Worm (Caenorhabditis elegans) whole organism, mixed stage, embryonic: Measurements from ENCODE around the gene cal-3.

Source experiments
- M03D4.4 ChIP-seq: sonication (generic microtip); optimal IDR thresholded peaks from 2 replicates; lab custom pipeline; 2017; ENCODE audit warnings: mild to moderate bottlenecking, missing genetic modification characterization, missing compliant biosample characterization
- blmp-1 ChIP-seq: fragments of 150-350 bp; optimal IDR thresholded peaks from 2 replicates; lab custom pipeline; 2014; ENCODE audit warnings: missing biosample characterization, missing genetic modification characterization
- drap-1 ChIP-seq: fragments of 200-800 bp; sonication (Bioruptor generic); optimal IDR thresholded peaks from 3 replicates; lab custom pipeline; 2018; ENCODE audit warnings: mild to moderate bottlenecking, missing genetic modification characterization, missing compliant biosample characterization
- lin-13 ChIP-seq: fragments of 150-350 bp; optimal IDR thresholded peaks from 2 replicates; lab custom pipeline; 2014; ENCODE audit warnings: missing biosample characterization, missing genetic modification characterization
- lin-32 ChIP-seq: fragments of 200-800 bp; sonication (Bioruptor generic); optimal IDR thresholded peaks from 2 replicates; lab custom pipeline; 2018; ENCODE audit warnings: mild to moderate bottlenecking, missing genetic modification characterization, missing compliant biosample characterization
- mab-5 ChIP-seq: fragments of 150-350 bp; optimal IDR thresholded peaks from 2 replicates; lab custom pipeline; 2014; ENCODE audit warnings: missing biosample characterization, missing genetic modification characterization
- nhr-12 ChIP-seq: fragments of 150-350 bp; optimal IDR thresholded peaks from 2 replicates; lab custom pipeline; 2014; ENCODE audit warnings: missing biosample characterization, missing genetic modification characterization
- nhr-28 ChIP-seq: fragments of 150-350 bp; optimal IDR thresholded peaks from 2 replicates; lab custom pipeline; 2014; ENCODE audit warnings: missing biosample characterization, missing genetic modification characterization
- nhr-76 ChIP-seq: sonication (generic microtip); optimal IDR thresholded peaks from 2 replicates; lab custom pipeline; 2017; ENCODE audit warnings: missing biosample characterization, missing genetic modification characterization
- snpc-4 ChIP-seq: fragments of 150-350 bp; optimal IDR thresholded peaks from 2 replicates; lab custom pipeline; 2014; ENCODE audit warnings: missing biosample characterization, missing genetic modification characterization
- unc-120 ChIP-seq: sonication (generic microtip); optimal IDR thresholded peaks from 2 replicates; lab custom pipeline; 2017; ENCODE audit warnings: missing genetic modification characterization, missing compliant biosample characterization; ENCODE audit not compliant: poor library complexity, severe bottlenecking
- unc-62 ChIP-seq: fragments of 150-350 bp; optimal IDR thresholded peaks from 2 replicates; lab custom pipeline; 2014; ENCODE audit warnings: missing biosample characterization, missing genetic modification reagents, missing genetic modification characterization
- ztf-11 ChIP-seq: fragments of 150-350 bp; optimal IDR thresholded peaks from 2 replicates; lab custom pipeline; 2014; ENCODE audit warnings: missing biosample characterization, missing genetic modification characterization

DNA sequence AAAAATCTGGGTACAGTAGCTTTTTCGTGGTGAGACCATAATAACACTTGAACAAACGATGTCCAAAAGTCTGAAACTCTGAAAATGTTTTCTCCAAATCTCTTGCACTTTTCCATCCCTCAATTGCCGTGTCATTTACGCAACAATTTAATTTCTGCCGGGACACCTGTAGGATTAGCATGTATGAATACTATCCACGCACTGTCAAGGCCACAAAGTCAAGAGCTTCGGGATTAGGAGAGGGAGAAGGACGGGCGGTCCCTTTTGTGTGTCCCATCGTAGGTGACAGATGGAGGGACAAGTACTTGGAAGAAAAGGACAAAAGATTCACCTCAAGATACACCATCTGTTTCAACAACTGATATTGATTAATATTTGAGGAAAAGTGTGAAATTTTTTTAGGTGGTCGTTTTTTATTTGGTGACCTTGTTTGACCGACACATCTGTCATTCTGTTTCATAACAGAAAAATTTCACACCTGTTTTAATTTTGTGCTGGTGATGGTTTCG is 8.1 kb upstream of the cal-3 start:
- TF ChIP-seq unc-120 (tag; lab: Kevin White, UChicago), result no peak
- TF ChIP-seq nhr-76 (tag; lab: Kevin White, UChicago), result no peak
- TF ChIP-seq M03D4.4, result no peak
- TF ChIP-seq lin-13 (tag; lab: Kevin White, UChicago), result no peak
- no peak for TF ChIP-seq nhr-12 (tag; lab: Kevin White, UChicago)
- TF ChIP-seq unc-62 (GFP tag; lab: Kevin White, UChicago), result peak; percentile 7
- TF ChIP-seq snpc-4 (tag; lab: Kevin White, UChicago), result no peak
- TF ChIP-seq nhr-28 (tag; lab: Kevin White, UChicago), result no peak
- TF ChIP-seq drap-1, result no peak
- no peak for TF ChIP-seq mab-5 (tag; lab: Kevin White, UChicago)
- TF ChIP-seq lin-32 (GFP tag; lab: Kevin White, UChicago), result no peak
- TF ChIP-seq blmp-1 (tag; lab: Kevin White, UChicago), result no peak
- TF ChIP-seq ztf-11 (tag; lab: Kevin White, UChicago), result peak; percentile 13
